Worm (Caenorhabditis elegans) whole organism, L2 larva: ENCODE measurements around the gene fntb-1.

Experiments used
- C34F6.9 ChIP-seq: fragments of 150-350 bp; optimal IDR thresholded peaks from 2 replicates; lab custom pipeline; 2014; ENCODE audit warnings: missing biosample characterization, missing genetic modification characterization
- F13H6.1 ChIP-seq: sonication (generic microtip); optimal IDR thresholded peaks from 2 replicates; lab custom pipeline; 2016; ENCODE audit warnings: missing genetic modification characterization, missing compliant biosample characterization
- R02D3.7 ChIP-seq: fragments of 150-350 bp; optimal IDR thresholded peaks from 2 replicates; lab custom pipeline; 2014; ENCODE audit warnings: missing biosample characterization, missing genetic modification characterization
- Y55F3AM.14 ChIP-seq: fragments of 200-800 bp; sonication (Bioruptor generic); optimal IDR thresholded peaks from 2 replicates; lab custom pipeline; 2018; ENCODE audit warnings: mild to moderate bottlenecking, missing genetic modification characterization, missing compliant biosample characterization
- alr-1 ChIP-seq: fragments of 150-350 bp; optimal IDR thresholded peaks from 2 replicates; lab custom pipeline; 2014; ENCODE audit warnings: missing biosample characterization, missing genetic modification characterization
- aly-2 ChIP-seq: fragments of 150-350 bp; optimal IDR thresholded peaks from 2 replicates; lab custom pipeline; 2014; ENCODE audit warnings: missing biosample characterization, missing genetic modification characterization
- blmp-1 ChIP-seq: sonication (generic microtip); optimal IDR thresholded peaks from 2 replicates; lab custom pipeline; 2017; ENCODE audit warnings: missing genetic modification characterization, mild to moderate bottlenecking, missing compliant biosample characterization, antibody characterized with exemption, moderate library complexity; ENCODE audit not compliant: insufficient read depth
- crh-2 ChIP-seq: sonication (generic microtip); optimal IDR thresholded peaks from 2 replicates; lab custom pipeline; 2017; ENCODE audit warnings: missing biosample characterization, missing genetic modification characterization
- dmd-4 ChIP-seq: sonication (generic microtip); optimal IDR thresholded peaks from 2 replicates; lab custom pipeline; 2017; ENCODE audit warnings: missing biosample characterization, missing genetic modification characterization
- egl-27 ChIP-seq: sonication (generic microtip); optimal IDR thresholded peaks from 3 replicates; lab custom pipeline; 2017; ENCODE audit warnings: missing biosample characterization, missing genetic modification reagents, missing genetic modification characterization
- elt-1 ChIP-seq: fragments of 150-350 bp; optimal IDR thresholded peaks from 2 replicates; lab custom pipeline; 2014; ENCODE audit warnings: missing biosample characterization, missing genetic modification characterization
- elt-3 ChIP-seq: sonication (generic microtip); optimal IDR thresholded peaks from 2 replicates; lab custom pipeline; 2017; ENCODE audit warnings: missing biosample characterization, missing genetic modification characterization
- fos-1 ChIP-seq: fragments of 150-350 bp; optimal IDR thresholded peaks from 2 replicates; lab custom pipeline; 2014; ENCODE audit warnings: missing biosample characterization, missing genetic modification characterization
- gmeb-1 ChIP-seq: fragments of 150-350 bp; optimal IDR thresholded peaks from 2 replicates; lab custom pipeline; 2014; ENCODE audit warnings: missing biosample characterization, missing genetic modification characterization
- lin-11 ChIP-seq: fragments of 150-350 bp; sonication (generic microtip); optimal IDR thresholded peaks from 2 replicates; lab custom pipeline; 2014; ENCODE audit warnings: missing biosample characterization, missing genetic modification characterization, inconsistent platforms, mixed read lengths
- lsy-2 ChIP-seq, 2 experiments: fragments of 150-350 bp in 1 of 2; sonication (generic microtip) in 1 of 2; optimal IDR thresholded peaks; 2 replicates each; lab custom pipeline; 2014 to 2017; ENCODE audit warnings: missing biosample characterization in 2 of 2, missing genetic modification characterization in 2 of 2
- mbf-1 ChIP-seq: sonication (generic microtip); optimal IDR thresholded peaks from 2 replicates; lab custom pipeline; 2017; ENCODE audit warnings: missing biosample characterization, missing genetic modification characterization
- nhr-10 ChIP-seq: sonication (generic microtip); optimal IDR thresholded peaks from 2 replicates; lab custom pipeline; 2017; ENCODE audit warnings: missing biosample characterization, missing genetic modification characterization
- nhr-11 ChIP-seq: fragments of 150-350 bp; optimal IDR thresholded peaks from 2 replicates; lab custom pipeline; 2014; ENCODE audit warnings: missing biosample characterization, missing genetic modification characterization
- nhr-12 ChIP-seq: fragments of 150-350 bp; optimal IDR thresholded peaks from 2 replicates; lab custom pipeline; 2014; ENCODE audit warnings: missing biosample characterization, missing genetic modification characterization
- nhr-25 ChIP-seq: fragments of 150-350 bp; sonication (generic microtip); optimal IDR thresholded peaks from 3 replicates; lab custom pipeline; 2014; ENCODE audit warnings: missing biosample characterization, missing genetic modification characterization
- peb-1 ChIP-seq: fragments of 150-350 bp; optimal IDR thresholded peaks from 2 replicates; lab custom pipeline; 2014; ENCODE audit warnings: missing biosample characterization, missing genetic modification characterization
- sem-4 ChIP-seq: fragments of 150-350 bp; optimal IDR thresholded peaks from 2 replicates; lab custom pipeline; 2014; ENCODE audit warnings: missing biosample characterization, missing genetic modification reagents, missing genetic modification characterization
- skn-1 ChIP-seq: sonication (generic microtip); optimal IDR thresholded peaks from 2 replicates; lab custom pipeline; 2017; ENCODE audit warnings: missing biosample characterization, missing genetic modification characterization
- sma-3 ChIP-seq: sonication (generic microtip); optimal IDR thresholded peaks from 2 replicates; lab custom pipeline; 2016; ENCODE audit warnings: missing genetic modification reagents, missing genetic modification characterization, missing compliant biosample characterization
- sma-9 ChIP-seq, 2 experiments: fragments of 150-350 bp in 1 of 2; sonication (generic microtip) in 1 of 2; optimal IDR thresholded peaks; 2 replicates each; lab custom pipeline; 2014 to 2016; ENCODE audit warnings: missing genetic modification characterization in 2 of 2, mild to moderate bottlenecking in 1 of 2, missing biosample characterization in 1 of 2, missing compliant biosample characterization in 1 of 2, missing genetic modification reagents in 1 of 2, moderate library complexity in 1 of 2
- snpc-4 ChIP-seq: fragments of 150-350 bp; optimal IDR thresholded peaks from 2 replicates; lab custom pipeline; 2014; ENCODE audit warnings: missing biosample characterization, missing genetic modification characterization
- unc-39 ChIP-seq: fragments of 150-350 bp; optimal IDR thresholded peaks from 2 replicates; lab custom pipeline; 2014; ENCODE audit warnings: missing biosample characterization, missing genetic modification characterization
- unc-55 ChIP-seq: fragments of 150-350 bp; sonication (generic microtip); optimal IDR thresholded peaks from 3 replicates; lab custom pipeline; 2014; ENCODE audit warnings: missing biosample characterization, missing genetic modification reagents, missing genetic modification characterization
- zag-1 ChIP-seq: fragments of 150-350 bp; optimal IDR thresholded peaks from 2 replicates; lab custom pipeline; 2014; ENCODE audit warnings: missing biosample characterization, missing genetic modification characterization
- ztf-11 ChIP-seq: sonication (generic microtip); optimal IDR thresholded peaks from 2 replicates; lab custom pipeline; 2017; ENCODE audit warnings: missing biosample characterization, missing genetic modification characterization

Gene fntb-1

DNA sequence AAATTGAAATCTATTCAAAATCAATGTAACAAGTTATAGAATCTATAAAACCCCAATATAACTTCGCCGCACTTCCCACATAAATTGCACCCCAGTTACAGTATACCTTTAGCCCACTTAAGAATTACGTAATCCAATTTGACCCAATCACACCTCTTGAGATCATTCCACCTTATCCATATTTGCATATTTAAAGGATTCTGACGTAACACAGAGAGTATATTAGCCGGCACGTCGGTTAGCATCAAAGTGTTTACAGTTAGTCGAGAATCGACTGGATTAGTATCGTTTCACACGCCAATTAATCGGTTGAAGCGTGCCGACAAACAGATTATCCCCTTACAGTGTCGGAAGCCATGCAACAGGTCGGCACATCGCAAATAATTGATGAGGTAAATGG is 13.9 kb upstream of the fntb-1 start:
- TF ChIP-seq R02D3.7 (no peak), nhr-11 (tag; lab: Kevin White, UChicago) (no peak)
- TF ChIP-seq, all 48 proteins: peak for 0

ce11 chrV:14436195-14436594 is 11.3 kb upstream of the fntb-1 start:
- no peak for TF ChIP-seq dmd-4 (tag; lab: Kevin White, UChicago)
- TF ChIP-seq crh-2 (tag; lab: Kevin White, UChicago): no peak
- TF ChIP-seq nhr-12 (tag; lab: Kevin White, UChicago): no peak
- TF ChIP-seq unc-55 (GFP tag; lab: Kevin White, UChicago): no peak
- TF ChIP-seq gmeb-1 (tag; lab: Kevin White, UChicago): no peak
- TF ChIP-seq lsy-2 (tag; optimal IDR thresholded peaks at IDR 0.05; lab: Kevin White, UChicago): no peak
- no peak for TF ChIP-seq R02D3.7
- TF ChIP-seq zag-1 (tag; lab: Kevin White, UChicago): no peak
- no peak for TF ChIP-seq skn-1 (tag; lab: Kevin White, UChicago)
- no peak for TF ChIP-seq C34F6.9 (tag; lab: Kevin White, UChicago)
- TF ChIP-seq peb-1 (tag; lab: Kevin White, UChicago): no peak
- TF ChIP-seq sma-3 (GFP tag; lab: Kevin White, UChicago): no peak
- TF ChIP-seq fos-1 (tag; lab: Kevin White, UChicago): no peak
- no peak for TF ChIP-seq Y55F3AM.14
- no peak for TF ChIP-seq blmp-1
- no peak for TF ChIP-seq elt-1 (tag; lab: Kevin White, UChicago)
- no peak for TF ChIP-seq ztf-11 (tag; lab: Kevin White, UChicago)
- TF ChIP-seq aly-2 (tag; lab: Kevin White, UChicago): no peak
- no peak for TF ChIP-seq sma-9 (GFP tag; optimal IDR thresholded peaks at IDR 0.05; lab: Kevin White, UChicago)
- TF ChIP-seq sma-9 (tag; optimal IDR thresholded peaks at IDR 0.05; lab: Kevin White, UChicago): no peak
- TF ChIP-seq nhr-10 (tag; lab: Kevin White, UChicago): no peak

DNA sequence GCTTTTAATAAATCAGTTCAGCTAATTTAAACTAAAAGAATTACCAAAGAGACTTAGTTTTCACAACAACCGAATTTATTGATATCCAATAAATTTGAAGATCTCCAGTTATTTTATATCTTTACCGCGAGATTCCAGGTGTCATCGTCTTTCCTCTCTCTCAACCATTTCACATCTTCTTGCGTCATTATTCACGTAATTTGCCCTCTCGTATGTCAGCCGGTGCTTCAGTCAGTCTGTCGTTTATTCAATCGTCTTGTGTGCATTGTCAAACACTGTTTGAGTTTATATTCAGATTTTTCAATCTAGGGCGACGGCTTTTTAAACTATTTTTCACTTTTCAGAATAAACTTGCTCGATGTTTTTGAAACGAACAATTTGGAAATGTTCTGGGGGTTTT is 10.1 kb upstream of the fntb-1 start:
- TF ChIP-seq fos-1 (tag; lab: Kevin White, UChicago) (no peak), C34F6.9 (tag; lab: Kevin White, UChicago) (no peak), unc-55 (GFP tag; lab: Kevin White, UChicago) (no peak), egl-27 (no peak), nhr-12 (tag; lab: Kevin White, UChicago) (no peak), unc-39 (tag; lab: Kevin White, UChicago) (no peak), skn-1 (tag; lab: Kevin White, UChicago) (no peak), ztf-11 (tag; lab: Kevin White, UChicago) (no peak), sem-4 (tag; lab: Kevin White, UChicago) (no peak), elt-3 (tag; lab: Kevin White, UChicago) (no peak), nhr-25 (no peak), aly-2 (tag; lab: Kevin White, UChicago) (no peak), alr-1 (tag; lab: Kevin White, UChicago) (no peak), snpc-4 (tag; lab: Kevin White, UChicago) (no peak), lin-11 (tag; lab: Kevin White, UChicago) (no peak)

ce11 chrV:14438099-14438739 is 9.2 kb upstream of the fntb-1 start:
- TF ChIP-seq crh-2 (tag; lab: Kevin White, UChicago) (no peak), skn-1 (tag; lab: Kevin White, UChicago) (no peak), egl-27 (no peak), gmeb-1 (tag; lab: Kevin White, UChicago) (no peak), mbf-1 (no peak), dmd-4 (tag; lab: Kevin White, UChicago) (no peak), Y55F3AM.14 (no peak), unc-39 (tag; lab: Kevin White, UChicago) (no peak)

- no peak for TF ChIP-seq elt-1 (tag; lab: Kevin White, UChicago)
- TF ChIP-seq sem-4 (tag; lab: Kevin White, UChicago): no peak
- TF ChIP-seq F13H6.1: no peak
Observed at ce11 chrV:14439236-14439635, 8.2 kb upstream of the fntb-1 start.
